Fruit fly (Drosophila melanogaster): ENCODE data around the gene unc-13-4A.
A peak's percentile ranks its signal among the peaks of the same experiment; 100 is the strongest.

unc-13-4A gene

dm6 chr3L:7323348-7323747, 10.7 kb upstream of the unc-13-4A start, which contains the start of the genes RhoGEF4 and Rint1 (continued):
- TF ChIP-seq row (GFP tag; IDR thresholded peaks at IDR 0.05) (peak; percentile 97), abd-A (tag; optimal IDR thresholded peaks at IDR 0.05) (no peak), Max (GFP tag; optimal IDR thresholded peaks at IDR 0.05) (peak; percentile 70)

- TF ChIP-seq YL-1 (GFP tag; optimal IDR thresholded peaks at IDR 0.05) (no peak), crp (GFP tag; optimal IDR thresholded peaks at IDR 0.05) (peak in 1 of 2 experiments; percentile 57), CG8359 (GFP tag; optimal IDR thresholded peaks at IDR 0.05; ENCODE audit: borderline replicate concordance) (no peak), Sry-δ (GFP tag; optimal IDR thresholded peaks at IDR 0.05) (no peak), Sox100B (GFP tag; optimal IDR thresholded peaks at IDR 0.05) (no peak), slou (GFP tag; optimal IDR thresholded peaks at IDR 0.05) (no peak), salm (tag; optimal IDR thresholded peaks at IDR 0.05) (no peak), CG8089 (GFP tag; optimal IDR thresholded peaks at IDR 0.05) (no peak), Opbp (GFP tag; IDR thresholded peaks at IDR 0.05; ENCODE audit: partially characterized antibody) (no peak), CG7928 (GFP tag; optimal IDR thresholded peaks at IDR 0.05) (peak; percentile 21), amos (GFP tag; IDR thresholded peaks at IDR 0.05; ENCODE audit: partially characterized antibody) (no peak), CG31441 (GFP tag; IDR thresholded peaks at IDR 0.05) (no peak), en (GFP tag; optimal IDR thresholded peaks at IDR 0.05) (no peak), CG11456 (GFP tag; IDR thresholded peaks at IDR 0.05) (no peak), so (GFP tag; IDR thresholded peaks at IDR 0.05) (no peak), sens (GFP tag) (peak; percentile 15), kah (GFP tag; optimal IDR thresholded peaks at IDR 0.05) (no peak), zen (tag; optimal IDR thresholded peaks at IDR 0.05) (no peak)
Observed at dm6 chr3L:7319768-7320167, 7.1 kb upstream of the unc-13-4A start, which contains the start of gene CG8607. CG8607 (plus strand) TSS chr3L:7320068.

- TF ChIP-seq CG9727 (GFP tag; optimal IDR thresholded peaks at IDR 0.05) (peak; percentile 17), CG10462 (GFP tag; optimal IDR thresholded peaks at IDR 0.05) (no peak), CG9437 (GFP tag; optimal IDR thresholded peaks at IDR 0.05) (no peak), CG11560 (tag; IDR thresholded peaks at IDR 0.05) (no peak), CG31441 (GFP tag; IDR thresholded peaks at IDR 0.05) (0 out of 2 replicates have a peak, but pooled peaks have one; percentile 14), Fer1 (GFP tag; optimal IDR thresholded peaks at IDR 0.05) (peak; percentile 4), Lhr (GFP tag; optimal IDR thresholded peaks at IDR 0.05) (no peak), stwl (tag; optimal IDR thresholded peaks at IDR 0.05) (no peak), CG11504 (tag; optimal IDR thresholded peaks at IDR 0.05) (peak; percentile 49), NK7.1 (GFP tag; optimal IDR thresholded peaks at IDR 0.05) (no peak), sim (GFP tag; IDR thresholded peaks at IDR 0.05) (no peak), Vsx1 (GFP tag; optimal IDR thresholded peaks at IDR 0.05) (no peak), CG7556 (GFP tag; optimal IDR thresholded peaks at IDR 0.05) (peak; percentile 61), Spps (tag; optimal IDR thresholded peaks at IDR 0.05) (no peak), cwo (GFP tag; optimal IDR thresholded peaks at IDR 0.05) (peak; percentile 5), Hr51 (GFP tag; optimal IDR thresholded peaks at IDR 0.05) (peak in 1 of 2 experiments; percentile 41), Deaf1 (tag; optimal IDR thresholded peaks at IDR 0.05) (peak; percentile 15), dmrt99B (tag; optimal IDR thresholded peaks at IDR 0.05) (peak; percentile 45), esg (GFP tag; conservative IDR thresholded peaks at IDR 0.05) (no peak), Camta (GFP tag; optimal IDR thresholded peaks at IDR 0.05) (no peak), CG7839 (tag; optimal IDR thresholded peaks at IDR 0.05) (peak; percentile 34), CG2678 (tag; optimal IDR thresholded peaks at IDR 0.05) (peak; percentile 42), gem (tag; optimal IDR thresholded peaks at IDR 0.05) (peak; percentile 51), CG30403 (GFP tag; optimal IDR thresholded peaks at IDR 0.05) (peak; percentile 3), grau (tag; optimal IDR thresholded peaks at IDR 0.05) (peak; percentile 4), zf30C (GFP tag; optimal IDR thresholded peaks at IDR 0.05) (no peak), CG18599 (GFP tag; optimal IDR thresholded peaks at IDR 0.05) (peak; percentile 43), maf-S (GFP tag; optimal IDR thresholded peaks at IDR 0.05) (no peak)
Observed at dm6 chr3L:7314133-7314532, 1.4 kb upstream of the unc-13-4A start.
